Worm (Caenorhabditis elegans): ENCODE measurements around the gene ZK1248.20.

Gene ZK1248.20

ce11 chrII:5844694-5845129 lies 28.3 kb downstream of the ZK1248.20 start (continued):
- peak in 2 of 3 experiments; percentile 91 to 97 for TF ChIP-seq elt-3 (tag; optimal IDR thresholded peaks at IDR 0.05)
- TF ChIP-seq fkh-10 (GFP tag; optimal IDR thresholded peaks at IDR 0.05) = peak; percentile 100
- peak; percentile 100 for TF ChIP-seq ama-1 (optimal IDR thresholded peaks at IDR 0.05)
- TF ChIP-seq lin-39 (tag; optimal IDR thresholded peaks at IDR 0.05) = peak; percentile 99
- TF ChIP-seq skn-1 (tag; optimal IDR thresholded peaks at IDR 0.05) = peak; percentile 96
- peak; percentile 94 for TF ChIP-seq pqm-1 (tag; optimal IDR thresholded peaks at IDR 0.05)
- TF ChIP-seq sea-2 (GFP tag; optimal IDR thresholded peaks at IDR 0.05) = peak; percentile 52
- TF ChIP-seq nhr-12 (tag; optimal IDR thresholded peaks at IDR 0.05) = peak; percentile 45
- peak; percentile 99 for TF ChIP-seq jun-1 (tag; optimal IDR thresholded peaks at IDR 0.05)
- peak; percentile 85 for TF ChIP-seq elt-1 (tag; optimal IDR thresholded peaks at IDR 0.05)
- TF ChIP-seq ztf-11 (tag; optimal IDR thresholded peaks at IDR 0.05) = no peak
- peak; percentile 92 for TF ChIP-seq egl-27 (tag; optimal IDR thresholded peaks at IDR 0.05)
- TF ChIP-seq mml-1 (tag; optimal IDR thresholded peaks at IDR 0.05) = no peak

ce11 chrII:5845441-5845840 lies 29.0 kb downstream of the ZK1248.20 start, which contains the start of the genes ZK1248.17 and H41C03.3:
Gene ZK1248.17 (minus strand): TSS chrII:5845541.
Gene H41C03.3 (plus strand): TSS chrII:5845777.
- TF ChIP-seq ama-1 (optimal IDR thresholded peaks at IDR 0.05) = no peak
- TF ChIP-seq ztf-11 (tag; optimal IDR thresholded peaks at IDR 0.05) = no peak
- no peak for TF ChIP-seq jun-1 (tag; optimal IDR thresholded peaks at IDR 0.05)
- no peak for TF ChIP-seq nfya-1 (tag; optimal IDR thresholded peaks at IDR 0.05; ENCODE audit: insufficient read depth)
- no peak for TF ChIP-seq ZK546.5 (tag; optimal IDR thresholded peaks at IDR 0.05)
- no peak for TF ChIP-seq tbx-2 (tag; optimal IDR thresholded peaks at IDR 0.05)
- no peak for TF ChIP-seq nhr-237 (tag; optimal IDR thresholded peaks at IDR 0.05)
- no peak for TF ChIP-seq ceh-28 (tag; optimal IDR thresholded peaks at IDR 0.05)
- no peak for TF ChIP-seq mdl-1 (tag; optimal IDR thresholded peaks at IDR 0.05)
- TF ChIP-seq elt-3 (tag; optimal IDR thresholded peaks at IDR 0.05) = no peak
- no peak for TF ChIP-seq nhr-25 (tag; optimal IDR thresholded peaks at IDR 0.05)

ce11 chrII:5846181-5846580 lies 29.7 kb downstream of the ZK1248.20 start:
- no peak for TF ChIP-seq nhr-12 (tag; optimal IDR thresholded peaks at IDR 0.05)
- no peak for TF ChIP-seq nhr-43 (tag; optimal IDR thresholded peaks at IDR 0.05; ENCODE audit: poor library complexity, severe bottlenecking)
- TF ChIP-seq pqm-1 (tag; optimal IDR thresholded peaks at IDR 0.05) = peak; percentile 5
- no peak for TF ChIP-seq egl-5 (tag; optimal IDR thresholded peaks at IDR 0.05)
- peak; percentile 70 for TF ChIP-seq elt-2 (tag; optimal IDR thresholded peaks at IDR 0.05)
- peak; percentile 68 for TF ChIP-seq pha-4 (tag; optimal IDR thresholded peaks at IDR 0.05)

ce11 chrII:5852007-5852406 lies 35.6 kb downstream of the ZK1248.20 start, which contains the start of gene H41C03.2:
Gene H41C03.2 (minus strand): TSS chrII:5852107.
- no peak for TF ChIP-seq nhr-43 (tag; optimal IDR thresholded peaks at IDR 0.05; ENCODE audit: poor library complexity, severe bottlenecking)

DNA sequence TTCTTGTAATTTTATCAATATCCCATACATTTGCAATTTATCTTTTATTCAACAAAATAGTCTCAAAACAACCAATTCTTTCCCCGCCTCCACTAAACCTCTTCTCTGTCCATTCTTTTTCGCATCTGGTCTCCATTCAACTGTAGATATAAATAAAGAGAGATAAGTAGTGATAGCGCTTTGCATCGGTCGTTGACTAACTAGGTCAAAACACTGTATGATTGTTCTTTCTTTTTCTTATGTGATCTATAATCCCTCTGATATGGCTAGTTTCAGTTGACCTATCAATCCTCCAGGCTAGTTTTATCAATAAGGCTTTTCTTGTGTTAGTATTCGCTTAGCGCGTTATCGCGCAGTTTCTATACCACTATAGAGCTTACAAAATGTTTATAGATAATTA lies 36.8 kb downstream of the ZK1248.20 start:
- no peak for TF ChIP-seq pqm-1 (tag; optimal IDR thresholded peaks at IDR 0.05)
- TF ChIP-seq R02D3.7 (tag; optimal IDR thresholded peaks at IDR 0.05) = no peak
- no peak for TF ChIP-seq nhr-76 (tag; optimal IDR thresholded peaks at IDR 0.05)
- TF ChIP-seq ceh-9 (tag; optimal IDR thresholded peaks at IDR 0.05) = no peak
- TF ChIP-seq zag-1 (tag; optimal IDR thresholded peaks at IDR 0.05) = no peak
- TF ChIP-seq nhr-23 (tag; optimal IDR thresholded peaks at IDR 0.05) = peak; percentile 91
- TF ChIP-seq nfya-1 (tag; optimal IDR thresholded peaks at IDR 0.05; ENCODE audit: insufficient read depth) = no peak
- peak in 2 of 3 experiments; percentile 42 to 53 for TF ChIP-seq elt-3 (tag; optimal IDR thresholded peaks at IDR 0.05)
- no peak for TF ChIP-seq nhr-12 (tag; optimal IDR thresholded peaks at IDR 0.05)
- no peak for TF ChIP-seq nhr-237 (tag; optimal IDR thresholded peaks at IDR 0.05)
- TF ChIP-seq ceh-28 (tag; optimal IDR thresholded peaks at IDR 0.05) = peak; percentile 20
- peak; percentile 31 for TF ChIP-seq nhr-43 (tag; optimal IDR thresholded peaks at IDR 0.05; ENCODE audit: poor library complexity, severe bottlenecking)
- no peak for TF ChIP-seq fkh-10 (GFP tag; optimal IDR thresholded peaks at IDR 0.05)
- no peak for TF ChIP-seq snpc-4 (tag; optimal IDR thresholded peaks at IDR 0.05)

- TF ChIP-seq ztf-4 (tag; optimal IDR thresholded peaks at IDR 0.05) (no peak), elt-2 (tag; optimal IDR thresholded peaks at IDR 0.05) (no peak), ama-1 (optimal IDR thresholded peaks at IDR 0.05) (no peak), lin-15B (tag; optimal IDR thresholded peaks at IDR 0.05) (no peak), nhr-67 (tag; optimal IDR thresholded peaks at IDR 0.05) (no peak), ceh-28 (tag; optimal IDR thresholded peaks at IDR 0.05) (no peak), nhr-11 (tag; optimal IDR thresholded peaks at IDR 0.05) (no peak), lin-39 (tag; optimal IDR thresholded peaks at IDR 0.05) (no peak), tbx-2 (tag; optimal IDR thresholded peaks at IDR 0.05) (no peak), elt-3 (tag; optimal IDR thresholded peaks at IDR 0.05) (no peak), nhr-28 (tag; optimal IDR thresholded peaks at IDR 0.05) (no peak), fkh-10 (GFP tag; optimal IDR thresholded peaks at IDR 0.05) (no peak), pha-4 (tag; optimal IDR thresholded peaks at IDR 0.05) (no peak), eor-1 (tag; optimal IDR thresholded peaks at IDR 0.05) (no peak), ceh-16 (tag; optimal IDR thresholded peaks at IDR 0.05) (no peak), unc-62 (GFP tag; optimal IDR thresholded peaks at IDR 0.05) (no peak), skn-1 (tag; optimal IDR thresholded peaks at IDR 0.05) (no peak), ceh-9 (tag; optimal IDR thresholded peaks at IDR 0.05) (no peak), jun-1 (tag; optimal IDR thresholded peaks at IDR 0.05) (no peak)
Observed at ce11 chrII:5854122-5854521, 37.7 kb downstream of the ZK1248.20 start, which contains the start of gene H41C03.1. Gene H41C03.1 (plus strand): TSS chrII:5854422.

Measured in whole organism, L3 larva.